Fruit fly (Drosophila melanogaster): ENCODE data around the gene CG10097.

CG10097 gene

dm6 chr3R:12367464-12367863 lies 28.3 kb downstream of the CG10097 start, which contains the start of gene GstD9:
GstD9 (minus strand) TSS chr3R:12367564.
- TF ChIP-seq CG8301 (tag; optimal IDR thresholded peaks at IDR 0.05): no peak
- TF ChIP-seq Pif1B (GFP tag; optimal IDR thresholded peaks at IDR 0.05): no peak
- no peak for TF ChIP-seq CG8159 (tag; optimal IDR thresholded peaks at IDR 0.05)
- TF ChIP-seq rn (GFP tag; IDR thresholded peaks at IDR 0.05): no peak
- no peak for TF ChIP-seq EcR (GFP tag; optimal IDR thresholded peaks at IDR 0.05)
- no peak for TF ChIP-seq CG9948 (tag; optimal IDR thresholded peaks at IDR 0.05)
- no peak for TF ChIP-seq CG34367 (tag; optimal IDR thresholded peaks at IDR 0.05)
- no peak for TF ChIP-seq D1 (tag; optimal IDR thresholded peaks at IDR 0.05)
- no peak for TF ChIP-seq CG14655 (GFP tag; optimal IDR thresholded peaks at IDR 0.05)
- TF ChIP-seq Snoo (tag; optimal IDR thresholded peaks at IDR 0.05): no peak
- no peak for TF ChIP-seq CG12605 (GFP tag; IDR thresholded peaks at IDR 0.05)
- no peak for TF ChIP-seq CG13204 (GFP tag; optimal IDR thresholded peaks at IDR 0.05)
- TF ChIP-seq CG17806 (tag; optimal IDR thresholded peaks at IDR 0.05): no peak

dm6 chr3R:12365887-12366286 lies 29.9 kb downstream of the CG10097 start:
- no peak for TF ChIP-seq CG32121 (GFP tag; IDR thresholded peaks at IDR 0.05)

- no peak for TF ChIP-seq CG10348 (GFP tag; IDR thresholded peaks at IDR 0.05)
- TF ChIP-seq EcR (GFP tag; optimal IDR thresholded peaks at IDR 0.05): no peak
- no peak for TF ChIP-seq CG32121 (GFP tag; IDR thresholded peaks at IDR 0.05)
- TF ChIP-seq CG14655 (GFP tag; optimal IDR thresholded peaks at IDR 0.05): no peak
- TF ChIP-seq rn (GFP tag; IDR thresholded peaks at IDR 0.05): no peak
- TF ChIP-seq Snoo (tag; optimal IDR thresholded peaks at IDR 0.05): no peak
- TF ChIP-seq CG17806 (tag; optimal IDR thresholded peaks at IDR 0.05): no peak
- no peak for TF ChIP-seq CG15710 (tag; optimal IDR thresholded peaks at IDR 0.05)
- TF ChIP-seq CG9948 (tag; optimal IDR thresholded peaks at IDR 0.05): no peak
- TF ChIP-seq fd96Ca (GFP tag; IDR thresholded peaks at IDR 0.05): no peak
- no peak for TF ChIP-seq CG12605 (GFP tag; IDR thresholded peaks at IDR 0.05)
- TF ChIP-seq gl (tag; optimal IDR thresholded peaks at IDR 0.05): no peak
- no peak for TF ChIP-seq CG4496 (GFP tag; IDR thresholded peaks at IDR 0.05)
- TF ChIP-seq Pif1B (GFP tag; optimal IDR thresholded peaks at IDR 0.05): no peak
- TF ChIP-seq CG8159 (tag; optimal IDR thresholded peaks at IDR 0.05): no peak
- TF ChIP-seq CG8301 (tag; optimal IDR thresholded peaks at IDR 0.05): no peak
- no peak for TF ChIP-seq CG34367 (tag; optimal IDR thresholded peaks at IDR 0.05)
- TF ChIP-seq CG13204 (GFP tag; optimal IDR thresholded peaks at IDR 0.05): no peak
- no peak for TF ChIP-seq D1 (tag; optimal IDR thresholded peaks at IDR 0.05)
Measured at dm6 chr3R:12365264-12365840, 30.4 kb downstream of the CG10097 start, which contains the start of gene GstD10. GstD10 (minus strand) TSS chr3R:12365735.

- no peak for TF ChIP-seq Ets98B (GFP tag; IDR thresholded peaks at IDR 0.05)
- TF ChIP-seq CG12605 (GFP tag; IDR thresholded peaks at IDR 0.05): no peak
- TF ChIP-seq CG14655 (GFP tag; optimal IDR thresholded peaks at IDR 0.05): no peak
- TF ChIP-seq D1 (tag; optimal IDR thresholded peaks at IDR 0.05): no peak
- no peak for TF ChIP-seq CG32121 (GFP tag; IDR thresholded peaks at IDR 0.05)
- no peak for TF ChIP-seq CG10348 (GFP tag; IDR thresholded peaks at IDR 0.05)
- TF ChIP-seq Pif1B (GFP tag; optimal IDR thresholded peaks at IDR 0.05): no peak
- no peak for TF ChIP-seq CG4496 (GFP tag; IDR thresholded peaks at IDR 0.05)
- no peak for TF ChIP-seq CG34367 (tag; optimal IDR thresholded peaks at IDR 0.05)
Measured at dm6 chr3R:12364580-12364979, 31.2 kb downstream of the CG10097 start, which contains the start of gene Tim17a1. Tim17a1 (minus strand) TSS chr3R:12364680.

- TF ChIP-seq CG4496 (GFP tag; IDR thresholded peaks at IDR 0.05): no peak
- TF ChIP-seq rn (GFP tag; IDR thresholded peaks at IDR 0.05): no peak
- TF ChIP-seq Pif1B (GFP tag; optimal IDR thresholded peaks at IDR 0.05): no peak
- no peak for TF ChIP-seq CG34367 (tag; optimal IDR thresholded peaks at IDR 0.05)
- no peak for TF ChIP-seq CG10348 (GFP tag; IDR thresholded peaks at IDR 0.05)
- no peak for TF ChIP-seq CG12605 (GFP tag; IDR thresholded peaks at IDR 0.05)
- TF ChIP-seq CG17806 (tag; optimal IDR thresholded peaks at IDR 0.05): no peak
- no peak for TF ChIP-seq CG32121 (GFP tag; IDR thresholded peaks at IDR 0.05)
- no peak for TF ChIP-seq Snoo (tag; optimal IDR thresholded peaks at IDR 0.05)
- no peak for TF ChIP-seq gl (tag; optimal IDR thresholded peaks at IDR 0.05)
- no peak for TF ChIP-seq CG13204 (GFP tag; optimal IDR thresholded peaks at IDR 0.05)
- TF ChIP-seq Pif1A (GFP tag; optimal IDR thresholded peaks at IDR 0.05): no peak
- no peak for TF ChIP-seq D1 (tag; optimal IDR thresholded peaks at IDR 0.05)
- no peak for TF ChIP-seq CG9948 (tag; optimal IDR thresholded peaks at IDR 0.05)
- TF ChIP-seq Ets98B (GFP tag; IDR thresholded peaks at IDR 0.05): no peak
- TF ChIP-seq CG14655 (GFP tag; optimal IDR thresholded peaks at IDR 0.05): no peak
- no peak for TF ChIP-seq CG8159 (tag; optimal IDR thresholded peaks at IDR 0.05)
- TF ChIP-seq CG8301 (tag; optimal IDR thresholded peaks at IDR 0.05): no peak
- no peak for TF ChIP-seq EcR (GFP tag; optimal IDR thresholded peaks at IDR 0.05)
Measured at dm6 chr3R:12363544-12363943, 32.2 kb downstream of the CG10097 start.

dm6 chr3R:12361962-12362497 lies 33.8 kb downstream of the CG10097 start:
- TF ChIP-seq CG8301 (tag; optimal IDR thresholded peaks at IDR 0.05) (no peak), CG17806 (tag; optimal IDR thresholded peaks at IDR 0.05) (no peak), Ets98B (GFP tag; IDR thresholded peaks at IDR 0.05) (no peak), CG34367 (tag; optimal IDR thresholded peaks at IDR 0.05) (no peak), EcR (GFP tag; optimal IDR thresholded peaks at IDR 0.05) (no peak), CG9948 (tag; optimal IDR thresholded peaks at IDR 0.05) (no peak), D1 (tag; optimal IDR thresholded peaks at IDR 0.05) (no peak), CG14655 (GFP tag; optimal IDR thresholded peaks at IDR 0.05) (no peak), CG15710 (tag; optimal IDR thresholded peaks at IDR 0.05) (no peak), CG4496 (GFP tag; IDR thresholded peaks at IDR 0.05) (no peak)
